Fruit fly (Drosophila melanogaster): Measurements from ENCODE around the gene Cog8.

dm6 chr2L:11521185-11521584 lies 22.4 kb upstream of the Cog8 start, which contains the start of gene CG14930:
- TF ChIP-seq Crg-1 (GFP tag; optimal IDR thresholded peaks at IDR 0.05) = no peak
- no peak for TF ChIP-seq bab1 (GFP tag; optimal IDR thresholded peaks at IDR 0.05)
